Fruit fly (Drosophila melanogaster) whole organism, embryonic: ENCODE results near the gene Eig71Ed.
A peak's percentile ranks its signal among the peaks of the same experiment; 100 is the strongest.

Experiments used
- Ada2b ChIP-seq: fragments of 200-800 bp; sonication (Bioruptor generic); IDR thresholded peaks from 2 replicates; pipeline ENCODE4 v1.3.6; 2022; ENCODE audit warnings: missing biosample characterization, missing genetic modification characterization
- Antp ChIP-seq: fragments of 200-800 bp; sonication (Bioruptor generic); optimal IDR thresholded peaks from 3 replicates; lab custom pipeline; 2016; ENCODE audit warnings: missing biosample characterization, missing genetic modification characterization
- Atf-2 ChIP-seq: fragments of 200-800 bp; sonication (Bioruptor generic); optimal IDR thresholded peaks from 2 replicates; lab custom pipeline; 2016; ENCODE audit warnings: missing biosample characterization, missing genetic modification characterization
- CG10147 ChIP-seq: fragments of 200-800 bp; sonication (Bioruptor generic); optimal IDR thresholded peaks from 2 replicates; lab custom pipeline; 2019; ENCODE audit warnings: missing biosample characterization, mild to moderate bottlenecking, missing genetic modification characterization, moderate library complexity
- CG10979 ChIP-seq: fragments of 200-800 bp; sonication (Bioruptor generic); optimal IDR thresholded peaks from 2 replicates; lab custom pipeline; 2018; ENCODE audit warnings: missing biosample characterization, mild to moderate bottlenecking, missing genetic modification characterization, moderate library complexity
- CG11723 ChIP-seq: fragments of 200-800 bp; sonication (Bioruptor generic); optimal IDR thresholded peaks from 2 replicates; lab custom pipeline; 2017; ENCODE audit warnings: missing biosample characterization, mild to moderate bottlenecking, missing genetic modification characterization
- CG12391 ChIP-seq: fragments of 200-800 bp; sonication (Bioruptor generic); optimal IDR thresholded peaks from 3 replicates; lab custom pipeline; 2018; ENCODE audit warnings: missing biosample characterization, mild to moderate bottlenecking, missing genetic modification characterization, moderate library complexity
- CG12659 ChIP-seq: fragments of 200-800 bp; sonication (Bioruptor generic); optimal IDR thresholded peaks from 3 replicates; lab custom pipeline; 2017; ENCODE audit warnings: mild to moderate bottlenecking, missing biosample characterization, missing genetic modification reagents, missing genetic modification characterization
- CG14710 ChIP-seq: fragments of 200-800 bp; sonication (Bioruptor generic); optimal IDR thresholded peaks from 3 replicates; lab custom pipeline; 2019; ENCODE audit warnings: missing biosample characterization, mild to moderate bottlenecking, missing genetic modification characterization, moderate library complexity
- CG15479 ChIP-seq: fragments of 200-800 bp; sonication (Bioruptor generic); optimal IDR thresholded peaks from 3 replicates; lab custom pipeline; 2019; ENCODE audit warnings: missing biosample characterization, mild to moderate bottlenecking, missing genetic modification characterization, moderate library complexity
- CG15514 ChIP-seq: fragments of 200-800 bp; sonication (Bioruptor generic); optimal IDR thresholded peaks from 3 replicates; lab custom pipeline; 2017; ENCODE audit warnings: missing biosample characterization, missing genetic modification characterization, mild to moderate bottlenecking, moderate library complexity, missing genetic modification reagents
- CG1603 ChIP-seq: fragments of 200-800 bp; sonication (Bioruptor generic); optimal IDR thresholded peaks from 2 replicates; lab custom pipeline; 2019; ENCODE audit warnings: missing biosample characterization, mild to moderate bottlenecking, missing genetic modification characterization, moderate library complexity
- CG17385 ChIP-seq: fragments of 200-800 bp; sonication (Bioruptor generic); optimal IDR thresholded peaks from 3 replicates; lab custom pipeline; 2018; ENCODE audit warnings: missing biosample characterization, mild to moderate bottlenecking, missing genetic modification characterization
- CG2202 ChIP-seq: fragments of 200-800 bp; sonication (Bioruptor generic); optimal IDR thresholded peaks from 2 replicates; lab custom pipeline; 2018; ENCODE audit warnings: missing biosample characterization, mild to moderate bottlenecking, missing genetic modification characterization
- CG6654 ChIP-seq: fragments of 200-800 bp; sonication (Bioruptor generic); optimal IDR thresholded peaks from 2 replicates; lab custom pipeline; 2017; ENCODE audit warnings: missing biosample characterization, mild to moderate bottlenecking, missing genetic modification characterization
- CG7556 ChIP-seq: fragments of 200-800 bp; sonication (Bioruptor generic); optimal IDR thresholded peaks from 2 replicates; lab custom pipeline; 2017; ENCODE audit warnings: missing biosample characterization, mild to moderate bottlenecking, missing genetic modification characterization
- CG7839 ChIP-seq: fragments of 200-800 bp; sonication (Bioruptor generic); optimal IDR thresholded peaks from 3 replicates; lab custom pipeline; 2018; ENCODE audit warnings: missing biosample characterization, mild to moderate bottlenecking, missing genetic modification characterization, moderate library complexity
- CG8359 ChIP-seq: fragments of 200-800 bp; sonication (Bioruptor generic); optimal IDR thresholded peaks from 2 replicates; lab custom pipeline; 2017; ENCODE audit warnings: missing biosample characterization, mild to moderate bottlenecking, missing genetic modification characterization, borderline replicate concordance
- CG8924 ChIP-seq: fragments of 200-800 bp; optimal IDR thresholded peaks from 3 replicates; lab custom pipeline; 2019; ENCODE audit warnings: missing biosample characterization, mild to moderate bottlenecking, missing genetic modification characterization, moderate library complexity
- CG8944 ChIP-seq: fragments of 200-800 bp; sonication (Bioruptor generic); optimal IDR thresholded peaks from 3 replicates; lab custom pipeline; 2016; ENCODE audit warnings: missing biosample characterization, missing genetic modification characterization
- D19B ChIP-seq: fragments of 200-800 bp; sonication (Bioruptor generic); optimal IDR thresholded peaks from 2 replicates; lab custom pipeline; 2017; ENCODE audit warnings: missing biosample characterization, mild to moderate bottlenecking, missing genetic modification characterization
- E2f2 ChIP-seq: fragments of 200-800 bp; sonication (Bioruptor generic); IDR thresholded peaks from 2 replicates; pipeline ENCODE4 v1.3.6; 2022; ENCODE audit warnings: missing biosample characterization, missing genetic modification characterization
- HHEX ChIP-seq: fragments of 200-800 bp; sonication (Bioruptor generic); optimal IDR thresholded peaks from 3 replicates; lab custom pipeline; 2017; ENCODE audit warnings: missing biosample characterization, mild to moderate bottlenecking, missing genetic modification characterization, missing genetic modification reagents
- Hmr ChIP-seq: fragments of 200-800 bp; sonication (Bioruptor generic); optimal IDR thresholded peaks from 3 replicates; lab custom pipeline; 2017; ENCODE audit warnings: mild to moderate bottlenecking, missing biosample characterization, missing genetic modification reagents, missing genetic modification characterization
- Hr51 ChIP-seq, 2 experiments: fragments of 200-800 bp; sonication (Bioruptor generic); optimal IDR thresholded peaks; 2 replicates in 1 of 2; 3 replicates in 1 of 2; lab custom pipeline; 2016 to 2018; ENCODE audit warnings: missing biosample characterization in 2 of 2, missing genetic modification characterization in 2 of 2, mild to moderate bottlenecking in 1 of 2, moderate library complexity in 1 of 2
- MTF-1 ChIP-seq: fragments of 200-800 bp; sonication (Bioruptor generic); optimal IDR thresholded peaks from 2 replicates; lab custom pipeline; 2018; ENCODE audit warnings: missing biosample characterization, mild to moderate bottlenecking, missing genetic modification characterization, borderline replicate concordance
- Ravus ChIP-seq: fragments of 200-800 bp; sonication (Bioruptor generic); IDR thresholded peaks from 2 replicates; pipeline ENCODE4 v1.3.6; 2022; ENCODE audit warnings: missing biosample characterization, missing genetic modification characterization
- Scr ChIP-seq: fragments of 200-800 bp; sonication (Bioruptor generic); IDR thresholded peaks from 2 replicates; pipeline ENCODE4 v1.3.6; 2022; ENCODE audit warnings: missing biosample characterization, missing genetic modification characterization; ENCODE audit not compliant: partially characterized antibody
- Sin3A ChIP-seq: fragments of >200 bp; optimal IDR thresholded peaks from 2 replicates; lab custom pipeline; 2018
- Vsx1 ChIP-seq: fragments of 200-800 bp; sonication (Bioruptor generic); optimal IDR thresholded peaks from 2 replicates; lab custom pipeline; 2017; ENCODE audit warnings: missing biosample characterization, mild to moderate bottlenecking, missing genetic modification characterization, missing genetic modification reagents
- bowl ChIP-seq: fragments of 200-800 bp; sonication (Bioruptor generic); IDR thresholded peaks from 2 replicates; pipeline ENCODE4 v1.3.6; 2022; ENCODE audit warnings: missing biosample characterization, missing genetic modification characterization
- dan ChIP-seq: fragments of 200-800 bp; sonication (Bioruptor generic); IDR thresholded peaks from 2 replicates; pipeline ENCODE4 v1.3.6; 2022; ENCODE audit warnings: missing biosample characterization, missing genetic modification characterization
- dpn ChIP-seq, 2 experiments: fragments of 200-800 bp; sonication (Bioruptor generic); optimal IDR thresholded peaks; 3 replicates each; lab custom pipeline; 2016; ENCODE audit warnings: missing biosample characterization in 2 of 2, missing genetic modification characterization in 2 of 2
- emc ChIP-seq: fragments of 200-800 bp; sonication (Bioruptor generic); optimal IDR thresholded peaks from 2 replicates; lab custom pipeline; 2016; ENCODE audit warnings: missing biosample characterization, missing genetic modification characterization
- en ChIP-seq: fragments of 200-800 bp; sonication (Bioruptor generic); optimal IDR thresholded peaks from 2 replicates; lab custom pipeline; 2016; ENCODE audit warnings: missing biosample characterization, missing genetic modification characterization
- gcm2 ChIP-seq: fragments of 200-800 bp; sonication (Bioruptor generic); optimal IDR thresholded peaks from 2 replicates; lab custom pipeline; 2016; ENCODE audit warnings: missing biosample characterization, missing genetic modification characterization
- mld ChIP-seq: fragments of 200-800 bp; sonication (Bioruptor generic); IDR thresholded peaks from 3 replicates; pipeline ENCODE4 v1.3.6; 2022; ENCODE audit warnings: missing biosample characterization, missing genetic modification characterization; ENCODE audit not compliant: partially characterized antibody
- row ChIP-seq: fragments of 200-800 bp; sonication (Bioruptor generic); IDR thresholded peaks from 3 replicates; pipeline ENCODE4 v1.3.6; 2022; ENCODE audit warnings: missing biosample characterization, missing genetic modification characterization
- salm ChIP-seq: fragments of 200-800 bp; sonication (Bioruptor generic); optimal IDR thresholded peaks from 2 replicates; lab custom pipeline; 2018; ENCODE audit warnings: missing biosample characterization, mild to moderate bottlenecking, missing genetic modification characterization
- sc ChIP-seq, 3 experiments: fragments of >200 bp in 2 of 3; fragments of 200-800 bp in 1 of 3; sonication (Bioruptor generic) in 1 of 3; optimal IDR thresholded peaks; 2 replicates in 2 of 3; 3 replicates in 1 of 3; lab custom pipeline; 2017; ENCODE audit warnings: mild to moderate bottlenecking in 1 of 3, missing biosample characterization in 1 of 3, missing genetic modification characterization in 1 of 3, missing genetic modification reagents in 1 of 3
- scrt ChIP-seq: fragments of 200-800 bp; sonication (Bioruptor generic); optimal IDR thresholded peaks from 2 replicates; lab custom pipeline; 2018; ENCODE audit warnings: missing biosample characterization, mild to moderate bottlenecking, missing genetic modification characterization, moderate library complexity
- seq ChIP-seq: fragments of 200-800 bp; sonication (Bioruptor generic); IDR thresholded peaks from 2 replicates; pipeline ENCODE4 v1.3.6; 2022; ENCODE audit warnings: missing biosample characterization, missing genetic modification characterization
- sim ChIP-seq: fragments of 200-800 bp; sonication (Bioruptor generic); IDR thresholded peaks from 2 replicates; pipeline ENCODE4 v1.3.6; 2022; ENCODE audit warnings: missing biosample characterization, missing genetic modification characterization
- sima ChIP-seq: fragments of 200-800 bp; sonication (Bioruptor generic); optimal IDR thresholded peaks from 2 replicates; lab custom pipeline; 2016; ENCODE audit warnings: missing biosample characterization, missing genetic modification characterization
- sr ChIP-seq: fragments of 200-800 bp; sonication (Bioruptor generic); IDR thresholded peaks from 3 replicates; pipeline ENCODE4 v1.3.6; 2022; ENCODE audit warnings: missing biosample characterization, missing genetic modification characterization
- stwl ChIP-seq: fragments of 200-800 bp; sonication (Bioruptor generic); optimal IDR thresholded peaks from 3 replicates; lab custom pipeline; 2018; ENCODE audit warnings: missing biosample characterization, mild to moderate bottlenecking, missing genetic modification characterization, moderate library complexity
- trem ChIP-seq: fragments of 200-800 bp; optimal IDR thresholded peaks from 3 replicates; lab custom pipeline; 2019; ENCODE audit warnings: missing biosample characterization, mild to moderate bottlenecking, missing genetic modification characterization, moderate library complexity
- unpg ChIP-seq: fragments of 200-800 bp; sonication (Bioruptor generic); optimal IDR thresholded peaks from 3 replicates; lab custom pipeline; 2018; ENCODE audit warnings: missing biosample characterization, mild to moderate bottlenecking, missing genetic modification characterization, moderate library complexity
- vfl ChIP-seq: fragments of 200-800 bp; sonication (Bioruptor generic); optimal IDR thresholded peaks from 2 replicates; lab custom pipeline; 2016; ENCODE audit warnings: missing biosample characterization, missing genetic modification characterization

Eig71Ed gene

DNA sequence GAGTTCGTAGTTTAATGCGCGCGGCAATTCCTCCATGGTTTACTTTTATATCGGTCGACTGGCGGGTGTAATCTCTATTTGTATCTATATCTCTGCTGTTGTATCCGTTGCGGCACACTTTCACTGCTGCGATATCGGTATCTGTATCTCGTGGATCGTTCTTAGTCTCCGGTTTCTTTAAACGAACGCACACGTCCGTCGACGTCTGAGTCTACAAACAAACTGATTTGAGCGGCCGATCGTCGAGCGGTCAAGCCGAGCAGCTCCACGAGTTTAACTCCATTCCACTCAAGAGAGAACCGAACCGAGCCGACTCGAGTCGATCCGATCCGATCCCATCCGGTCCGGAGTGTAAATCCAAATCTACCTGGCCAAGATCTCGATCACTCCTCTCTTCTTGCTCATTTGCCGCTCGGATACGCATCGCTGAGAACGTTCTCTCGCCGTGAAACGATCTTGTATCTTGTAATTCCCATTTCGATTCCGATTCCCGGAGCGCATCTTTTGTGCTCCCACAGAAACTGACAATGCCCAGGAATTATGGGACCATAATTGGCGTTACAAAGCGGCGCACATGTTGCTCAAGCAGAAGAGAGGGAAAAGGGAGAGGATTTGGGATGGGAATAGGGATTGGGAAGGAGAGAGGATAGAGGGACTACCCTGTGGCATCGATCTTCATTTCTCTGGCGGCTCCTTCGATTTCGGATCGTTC, 47.4 kb downstream of the Eig71Ed start, which contains the start of gene comm2 (continued):
- TF ChIP-seq dan (GFP tag; lab: Robert Waterston, UW) = no peak
- no peak for TF ChIP-seq CG12391 (tag; lab: Kevin White, UChicago)
- TF ChIP-seq vfl (GFP tag; lab: Kevin White, UChicago) = no peak
- no peak for TF ChIP-seq scrt
- peak; percentile 1 for TF ChIP-seq CG17385 (GFP tag; lab: Kevin White, UChicago)
- no peak for TF ChIP-seq row
- TF ChIP-seq HHEX = no peak
- no peak for TF ChIP-seq Ravus (GFP tag; lab: Robert Waterston, UW)
- TF ChIP-seq Antp (GFP tag; lab: Kevin White, UChicago) = no peak
- TF ChIP-seq salm (tag; lab: Kevin White, UChicago) = no peak
- no peak for TF ChIP-seq CG1603
- no peak for TF ChIP-seq CG8944 (GFP tag; lab: Kevin White, UChicago)
- TF ChIP-seq Hr51 (GFP tag; optimal IDR thresholded peaks at IDR 0.05; lab: Kevin White, UChicago) = no peak
- no peak for TF ChIP-seq CG10979 (tag; lab: Kevin White, UChicago)
- TF ChIP-seq CG11723 (GFP tag; lab: Kevin White, UChicago) = no peak
- TF ChIP-seq Scr (GFP tag; lab: Robert Waterston, UW) = peak; percentile 51; the same call in 1 of the 2 replicates
- no peak for TF ChIP-seq CG8359 (GFP tag; lab: Kevin White, UChicago)
- no peak for TF ChIP-seq bowl (GFP tag; lab: Robert Waterston, UW)
- TF ChIP-seq gcm2 (GFP tag; lab: Kevin White, UChicago) = no peak
- TF ChIP-seq Ada2b = no peak
- no peak for TF ChIP-seq dpn (GFP tag; optimal IDR thresholded peaks at IDR 0.05; lab: Kevin White, UChicago)
- TF ChIP-seq MTF-1 (GFP tag; lab: Kevin White, UChicago) = peak; percentile 33
- no peak for TF ChIP-seq sr (GFP tag; lab: Robert Waterston, UW)
- TF ChIP-seq CG15514 = no peak
- TF ChIP-seq CG14710 (tag; lab: Kevin White, UChicago) = no peak
- no peak for TF ChIP-seq emc
- no peak for TF ChIP-seq CG7839
- TF ChIP-seq CG12659 (GFP tag; lab: Kevin White, UChicago) = no peak
- no peak for TF ChIP-seq sima
- no peak for TF ChIP-seq Vsx1
- TF ChIP-seq CG8924 (tag; lab: Kevin White, UChicago) = peak; percentile 2
- TF ChIP-seq sc (optimal IDR thresholded peaks at IDR 0.05; lab: Kevin White, UChicago) = no peak
- TF ChIP-seq sc (GFP tag; optimal IDR thresholded peaks at IDR 0.05; lab: Kevin White, UChicago) = no peak
- TF ChIP-seq CG10147 (GFP tag; lab: Kevin White, UChicago) = no peak
- TF ChIP-seq mld (GFP tag; lab: Robert Waterston, UW) = no peak
- TF ChIP-seq CG7556 (GFP tag; lab: Kevin White, UChicago) = no peak
- no peak for TF ChIP-seq stwl (tag; lab: Kevin White, UChicago)
- TF ChIP-seq Hmr = no peak
- TF ChIP-seq trem (tag; lab: Kevin White, UChicago) = no peak
- no peak for TF ChIP-seq sim (GFP tag; lab: Robert Waterston, UW)
- no peak for TF ChIP-seq seq (GFP tag; lab: Robert Waterston, UW)
- peak; percentile 12 for TF ChIP-seq CG2202 (tag; lab: Kevin White, UChicago)
- no peak for TF ChIP-seq unpg (GFP tag; lab: Kevin White, UChicago)
- TF ChIP-seq D19B (GFP tag; lab: Kevin White, UChicago) = no peak
- TF ChIP-seq CG15479 = peak; percentile 70
- TF ChIP-seq CG6654 (GFP tag; lab: Kevin White, UChicago) = no peak
- no peak for TF ChIP-seq E2f2 (GFP tag; lab: Robert Waterston, UW)
- TF ChIP-seq Sin3A = no peak
- TF ChIP-seq Atf-2 = no peak
- TF ChIP-seq en = no peak
